Worm (Caenorhabditis elegans): Measurements from ENCODE around the gene Y110A2AL.6.

Y110A2AL.6 gene

ce11 chrII:2826073-2826472 is 15.4 kb downstream of the Y110A2AL.6 start, which contains the start of gene K12H6.5:
Gene K12H6.5 (minus strand): TSS chrII:2826173.
- TF ChIP-seq nhr-12 (tag; optimal IDR thresholded peaks at IDR 0.05) (no peak), ztf-11 (tag; optimal IDR thresholded peaks at IDR 0.05) (no peak), nhr-28 (tag; optimal IDR thresholded peaks at IDR 0.05) (no peak), ces-1 (GFP tag; optimal IDR thresholded peaks at IDR 0.05) (no peak), mep-1 (tag; optimal IDR thresholded peaks at IDR 0.05) (no peak), unc-120 (tag; optimal IDR thresholded peaks at IDR 0.05; ENCODE audit: poor library complexity, severe bottlenecking) (no peak), ham-2 (GFP tag; optimal IDR thresholded peaks at IDR 0.05) (no peak), cnd-1 (tag; optimal IDR thresholded peaks at IDR 0.05) (no peak), bed-3 (GFP tag; optimal IDR thresholded peaks at IDR 0.05) (no peak), unc-62 (GFP tag; optimal IDR thresholded peaks at IDR 0.05) (no peak), tbx-8 (GFP tag; optimal IDR thresholded peaks at IDR 0.05) (no peak), blmp-1 (tag; optimal IDR thresholded peaks at IDR 0.05) (no peak), mls-2 (tag; optimal IDR thresholded peaks at IDR 0.05) (no peak), nhr-237 (tag; optimal IDR thresholded peaks at IDR 0.05) (no peak), snpc-4 (tag; optimal IDR thresholded peaks at IDR 0.05) (no peak), sem-2 (GFP tag; optimal IDR thresholded peaks at IDR 0.05) (no peak), ceh-83 (GFP tag; optimal IDR thresholded peaks at IDR 0.05) (no peak), elt-1 (tag; optimal IDR thresholded peaks at IDR 0.05; ENCODE audit: borderline replicate concordance, insufficient read depth) (no peak), ceh-39 (tag; optimal IDR thresholded peaks at IDR 0.05) (no peak), elt-3 (tag; optimal IDR thresholded peaks at IDR 0.05) (no peak)

- no peak for TF ChIP-seq sptf-1 (tag; optimal IDR thresholded peaks at IDR 0.05)
- TF ChIP-seq bed-3 (GFP tag; optimal IDR thresholded peaks at IDR 0.05) = no peak
- TF ChIP-seq snpc-4 (tag; optimal IDR thresholded peaks at IDR 0.05) = no peak
- no peak for TF ChIP-seq pha-4 (tag; optimal IDR thresholded peaks at IDR 0.05)
Measured at ce11 chrII:2824169-2824568, 17.3 kb downstream of the Y110A2AL.6 start, which contains the start of the genes K12H6.4 and K12H6.9. Gene K12H6.4 (minus strand): TSS chrII:2824269. Gene K12H6.9 (plus strand): TSS chrII:2824404.

- TF ChIP-seq unc-62 (GFP tag; optimal IDR thresholded peaks at IDR 0.05) (no peak), pha-4 (tag; optimal IDR thresholded peaks at IDR 0.05) (no peak), nhr-28 (tag; optimal IDR thresholded peaks at IDR 0.05) (no peak), nhr-237 (tag; optimal IDR thresholded peaks at IDR 0.05) (no peak), ceh-39 (tag; optimal IDR thresholded peaks at IDR 0.05) (no peak), hlh-1 (tag; optimal IDR thresholded peaks at IDR 0.05) (no peak), ceh-83 (GFP tag; optimal IDR thresholded peaks at IDR 0.05) (no peak), ces-1 (GFP tag; optimal IDR thresholded peaks at IDR 0.05) (no peak), ham-2 (GFP tag; optimal IDR thresholded peaks at IDR 0.05) (no peak), sptf-1 (tag; optimal IDR thresholded peaks at IDR 0.05) (no peak), unc-39 (tag; optimal IDR thresholded peaks at IDR 0.05) (no peak), zip-8 (tag; optimal IDR thresholded peaks at IDR 0.05) (no peak)
Measured at ce11 chrII:2822435-2822920, 19.0 kb downstream of the Y110A2AL.6 start, which contains the start of the genes fut-4 and K12H6.10. Gene fut-4 (minus strand): TSS chrII:2822535. Gene K12H6.10 (plus strand): TSS chrII:2822870.

- TF ChIP-seq tbx-8 (GFP tag; optimal IDR thresholded peaks at IDR 0.05) = no peak
- no peak for TF ChIP-seq unc-120 (tag; optimal IDR thresholded peaks at IDR 0.05; ENCODE audit: poor library complexity, severe bottlenecking)
- TF ChIP-seq nhr-76 (tag; optimal IDR thresholded peaks at IDR 0.05) = no peak
- TF ChIP-seq flh-1 (GFP tag; optimal IDR thresholded peaks at IDR 0.05) = no peak
- no peak for TF ChIP-seq sem-2 (GFP tag; optimal IDR thresholded peaks at IDR 0.05)
- TF ChIP-seq nhr-237 (tag; optimal IDR thresholded peaks at IDR 0.05) = no peak
- no peak for TF ChIP-seq drap-1 (GFP tag; optimal IDR thresholded peaks at IDR 0.05)
- no peak for TF ChIP-seq nhr-2 (tag; optimal IDR thresholded peaks at IDR 0.05)
- no peak for TF ChIP-seq ztf-11 (tag; optimal IDR thresholded peaks at IDR 0.05)
- TF ChIP-seq lin-13 (tag; optimal IDR thresholded peaks at IDR 0.05) = no peak
- no peak for TF ChIP-seq sptf-1 (tag; optimal IDR thresholded peaks at IDR 0.05)
Measured at ce11 chrII:2816676-2817075, 24.8 kb downstream of the Y110A2AL.6 start, which contains the start of gene set-13. Gene set-13 (plus strand): TSS chrII:2816976.

ce11 chrII:2815444-2815843 is 26.0 kb downstream of the Y110A2AL.6 start, which contains the start of gene K12H6.2:
Gene K12H6.2 (minus strand): TSS chrII:2815544.
- TF ChIP-seq sptf-1 (tag; optimal IDR thresholded peaks at IDR 0.05) = no peak
- TF ChIP-seq elt-1 (tag; optimal IDR thresholded peaks at IDR 0.05; ENCODE audit: borderline replicate concordance, insufficient read depth) = no peak
- no peak for TF ChIP-seq mls-2 (tag; optimal IDR thresholded peaks at IDR 0.05)
- TF ChIP-seq cnd-1 (tag; optimal IDR thresholded peaks at IDR 0.05) = no peak
- TF ChIP-seq ham-2 (GFP tag; optimal IDR thresholded peaks at IDR 0.05) = no peak
- peak; percentile 46 for TF ChIP-seq zip-8 (tag; optimal IDR thresholded peaks at IDR 0.05)
- no peak for TF ChIP-seq unc-62 (GFP tag; optimal IDR thresholded peaks at IDR 0.05)
- TF ChIP-seq ceh-83 (GFP tag; optimal IDR thresholded peaks at IDR 0.05) = no peak

Measured in whole organism, mixed stage, embryonic.